Fruit fly (Drosophila melanogaster) whole organism, embryonic: ENCODE measurements around the gene CG8369.
A peak's percentile ranks its signal among the peaks of the same experiment; 100 is the strongest.

Experiments
- Adf1 ChIP-seq: fragments of 200-800 bp; sonication (Bioruptor generic); IDR thresholded peaks from 2 replicates; pipeline ENCODE4 v1.3.6; 2022; ENCODE audit warnings: missing biosample characterization, missing genetic modification characterization
- B-H2 ChIP-seq: fragments of 200-800 bp; sonication (Bioruptor generic); optimal IDR thresholded peaks from 2 replicates; lab custom pipeline; 2018; ENCODE audit warnings: missing biosample characterization, mild to moderate bottlenecking, missing genetic modification characterization
- CG13894 ChIP-seq: fragments of 200-800 bp; sonication (Bioruptor generic); optimal IDR thresholded peaks from 3 replicates; lab custom pipeline; 2018; ENCODE audit warnings: missing biosample characterization, mild to moderate bottlenecking, missing genetic modification characterization, moderate library complexity
- CG15479 ChIP-seq: fragments of 200-800 bp; sonication (Bioruptor generic); optimal IDR thresholded peaks from 3 replicates; lab custom pipeline; 2019; ENCODE audit warnings: missing biosample characterization, mild to moderate bottlenecking, missing genetic modification characterization, moderate library complexity
- CG16779 ChIP-seq: fragments of 200-800 bp; sonication (Bioruptor generic); IDR thresholded peaks from 2 replicates; pipeline ENCODE4 v1.3.6; 2022; ENCODE audit warnings: missing biosample characterization, missing genetic modification characterization
- CG16813 ChIP-seq: fragments of 200-800 bp; sonication (Bioruptor generic); IDR thresholded peaks from 3 replicates; pipeline ENCODE4 v1.3.6; 2022; ENCODE audit warnings: missing biosample characterization, missing genetic modification characterization; ENCODE audit not compliant: partially characterized antibody
- CG16863 ChIP-seq: fragments of 200-800 bp; sonication (Bioruptor generic); optimal IDR thresholded peaks from 3 replicates; lab custom pipeline; 2016; ENCODE audit warnings: missing biosample characterization, missing genetic modification characterization
- CG17186 ChIP-seq: fragments of 200-800 bp; sonication (Bioruptor generic); optimal IDR thresholded peaks from 3 replicates; lab custom pipeline; 2017; ENCODE audit warnings: missing biosample characterization, missing genetic modification reagents, missing genetic modification characterization
- CG2199 ChIP-seq: fragments of 200-800 bp; sonication (Bioruptor generic); IDR thresholded peaks from 3 replicates; pipeline ENCODE4 v1.3.6; 2022; ENCODE audit warnings: missing biosample characterization, missing genetic modification characterization
- CG34224 ChIP-seq: fragments of 200-800 bp; sonication (Bioruptor generic); IDR thresholded peaks from 3 replicates; pipeline ENCODE4 v1.3.6; 2022; ENCODE audit warnings: missing biosample characterization, missing genetic modification characterization; ENCODE audit not compliant: partially characterized antibody
- CG6654 ChIP-seq: fragments of 200-800 bp; sonication (Bioruptor generic); optimal IDR thresholded peaks from 2 replicates; lab custom pipeline; 2017; ENCODE audit warnings: missing biosample characterization, mild to moderate bottlenecking, missing genetic modification characterization
- CG6791 ChIP-seq: fragments of 200-800 bp; sonication (Bioruptor generic); IDR thresholded peaks from 3 replicates; pipeline ENCODE4 v1.3.6; 2022; ENCODE audit warnings: missing biosample characterization, missing genetic modification characterization; ENCODE audit not compliant: partially characterized antibody
- CG8924 ChIP-seq: fragments of 200-800 bp; optimal IDR thresholded peaks from 3 replicates; lab custom pipeline; 2019; ENCODE audit warnings: missing biosample characterization, mild to moderate bottlenecking, missing genetic modification characterization, moderate library complexity
- CG9215 ChIP-seq: fragments of 200-800 bp; sonication (Bioruptor generic); IDR thresholded peaks from 2 replicates; pipeline ENCODE4 v1.3.6; 2022; ENCODE audit warnings: missing biosample characterization, missing genetic modification characterization
- CG9932 ChIP-seq: fragments of 200-800 bp; sonication (Bioruptor generic); IDR thresholded peaks from 2 replicates; pipeline ENCODE4 v1.3.6; 2022; ENCODE audit warnings: missing biosample characterization, missing genetic modification characterization
- CHES-1-like ChIP-seq: fragments of 200-800 bp; sonication (Bioruptor generic); optimal IDR thresholded peaks from 2 replicates; lab custom pipeline; 2016; ENCODE audit warnings: missing biosample characterization, missing genetic modification characterization
- Camta ChIP-seq: fragments of 200-800 bp; sonication (Bioruptor generic); optimal IDR thresholded peaks from 2 replicates; lab custom pipeline; 2016; ENCODE audit warnings: missing biosample characterization, missing genetic modification characterization
- D ChIP-seq, 2 experiments: fragments of 200-800 bp in 1 of 2; fragments of >200 bp in 1 of 2; sonication (Bioruptor generic) in 1 of 2; optimal IDR thresholded peaks; 2 replicates in 1 of 2; 3 replicates in 1 of 2; lab custom pipeline; 2017; ENCODE audit warnings: mild to moderate bottlenecking in 1 of 2, missing biosample characterization in 1 of 2, missing genetic modification characterization in 1 of 2, missing genetic modification reagents in 1 of 2
- D19A ChIP-seq: fragments of 200-800 bp; optimal IDR thresholded peaks from 3 replicates; lab custom pipeline; 2019; ENCODE audit warnings: missing biosample characterization, mild to moderate bottlenecking, missing genetic modification characterization, moderate library complexity
- Deaf1 ChIP-seq: fragments of 200-800 bp; optimal IDR thresholded peaks from 3 replicates; lab custom pipeline; 2019; ENCODE audit warnings: missing biosample characterization, mild to moderate bottlenecking, missing genetic modification characterization, moderate library complexity
- Dp ChIP-seq: fragments of 200-800 bp; sonication (Bioruptor generic); optimal IDR thresholded peaks from 2 replicates; lab custom pipeline; 2018; ENCODE audit warnings: missing biosample characterization, mild to moderate bottlenecking, missing genetic modification characterization, moderate library complexity
- Dref ChIP-seq: fragments of 200-800 bp; sonication (Bioruptor generic); IDR thresholded peaks from 2 replicates; pipeline ENCODE4 v1.3.6; 2022; ENCODE audit warnings: missing biosample characterization, missing genetic modification characterization
- E2f2 ChIP-seq: fragments of 200-800 bp; sonication (Bioruptor generic); IDR thresholded peaks from 2 replicates; pipeline ENCODE4 v1.3.6; 2022; ENCODE audit warnings: missing biosample characterization, missing genetic modification characterization
- Elba2 ChIP-seq: fragments of 200-800 bp; sonication (Bioruptor generic); optimal IDR thresholded peaks from 3 replicates; lab custom pipeline; 2016; ENCODE audit warnings: missing biosample characterization, missing genetic modification characterization
- Gug ChIP-seq: fragments of 200-800 bp; sonication (Bioruptor generic); IDR thresholded peaks from 4 replicates; pipeline ENCODE4 v1.3.6; 2022; ENCODE audit warnings: missing biosample characterization, missing genetic modification characterization
- Hand ChIP-seq: fragments of 200-800 bp; sonication (Bioruptor generic); optimal IDR thresholded peaks from 2 replicates; lab custom pipeline; 2017; ENCODE audit warnings: mild to moderate bottlenecking, missing biosample characterization, missing genetic modification reagents, missing genetic modification characterization
- Hmr ChIP-seq: fragments of 200-800 bp; sonication (Bioruptor generic); optimal IDR thresholded peaks from 3 replicates; lab custom pipeline; 2017; ENCODE audit warnings: mild to moderate bottlenecking, missing biosample characterization, missing genetic modification reagents, missing genetic modification characterization
- MTF-1 ChIP-seq: fragments of 200-800 bp; sonication (Bioruptor generic); optimal IDR thresholded peaks from 2 replicates; lab custom pipeline; 2018; ENCODE audit warnings: missing biosample characterization, mild to moderate bottlenecking, missing genetic modification characterization, borderline replicate concordance
- Med ChIP-seq: fragments of 200-800 bp; sonication (Bioruptor generic); peaks from one replicate; lab custom pipeline; 2016; ENCODE audit warnings: missing biosample characterization, missing genetic modification characterization, mild to moderate bottlenecking, inconsistent platforms, moderate library complexity
- Rfx ChIP-seq: fragments of 200-800 bp; sonication (Bioruptor generic); IDR thresholded peaks from 2 replicates; pipeline ENCODE4 v1.3.6; 2022; ENCODE audit warnings: missing biosample characterization, missing genetic modification characterization
- abd-A ChIP-seq: fragments of 200-800 bp; sonication (Bioruptor generic); optimal IDR thresholded peaks from 3 replicates; lab custom pipeline; 2019; ENCODE audit warnings: missing biosample characterization, mild to moderate bottlenecking, missing genetic modification characterization, moderate library complexity
- bbx ChIP-seq: fragments of 200-800 bp; sonication (Bioruptor generic); IDR thresholded peaks from 2 replicates; pipeline ENCODE4 v1.3.6; 2022; ENCODE audit warnings: missing biosample characterization, missing genetic modification characterization; ENCODE audit not compliant: partially characterized antibody
- cato ChIP-seq: fragments of 200-800 bp; sonication (Bioruptor generic); optimal IDR thresholded peaks from 2 replicates; lab custom pipeline; 2016; ENCODE audit warnings: missing biosample characterization, missing genetic modification characterization, borderline replicate concordance
- cg ChIP-seq: fragments of 200-800 bp; sonication (Bioruptor generic); optimal IDR thresholded peaks from 3 replicates; lab custom pipeline; 2019; ENCODE audit warnings: missing biosample characterization, mild to moderate bottlenecking, missing genetic modification characterization, moderate library complexity
- chinmo ChIP-seq: fragments of 200-800 bp; sonication (Bioruptor generic); IDR thresholded peaks from 4 replicates; pipeline ENCODE4 v1.3.6; 2022; ENCODE audit warnings: missing biosample characterization, missing genetic modification characterization; ENCODE audit not compliant: partially characterized antibody
- chn ChIP-seq: fragments of 200-800 bp; sonication (Bioruptor generic); optimal IDR thresholded peaks from 2 replicates; lab custom pipeline; 2016; ENCODE audit warnings: missing biosample characterization, missing genetic modification characterization
- corto ChIP-seq: fragments of 200-800 bp; sonication (Bioruptor generic); optimal IDR thresholded peaks from 2 replicates; lab custom pipeline; 2016; ENCODE audit warnings: missing biosample characterization, mild to moderate bottlenecking, missing genetic modification characterization, moderate library complexity
- crp ChIP-seq, 2 experiments: fragments of 200-800 bp; sonication (Bioruptor generic); optimal IDR thresholded peaks; 2 replicates in 1 of 2; 3 replicates in 1 of 2; lab custom pipeline; 2017; ENCODE audit warnings: missing biosample characterization in 2 of 2, missing genetic modification characterization in 2 of 2, mild to moderate bottlenecking in 1 of 2, moderate library complexity in 1 of 2
- ewg ChIP-seq: fragments of 200-800 bp; sonication (Bioruptor generic); optimal IDR thresholded peaks from 3 replicates; lab custom pipeline; 2017; ENCODE audit warnings: mild to moderate bottlenecking, missing biosample characterization, missing genetic modification reagents, missing genetic modification characterization
- kni ChIP-seq: fragments of 200-800 bp; sonication (Bioruptor generic); optimal IDR thresholded peaks from 3 replicates; lab custom pipeline; 2017; ENCODE audit warnings: mild to moderate bottlenecking, missing biosample characterization, missing genetic modification reagents, missing genetic modification characterization
- mirr ChIP-seq: fragments of 200-800 bp; sonication (Bioruptor generic); optimal IDR thresholded peaks from 3 replicates; lab custom pipeline; 2018; ENCODE audit warnings: missing biosample characterization, mild to moderate bottlenecking, missing genetic modification characterization
- pros ChIP-seq: fragments of 200-800 bp; sonication (Bioruptor generic); optimal IDR thresholded peaks from 3 replicates; lab custom pipeline; 2019; ENCODE audit warnings: missing biosample characterization, mild to moderate bottlenecking, missing genetic modification characterization, moderate library complexity
- sens ChIP-seq: fragments of 200-800 bp; sonication (Bioruptor generic); peaks from one replicate; lab custom pipeline; 2016; ENCODE audit warnings: missing biosample characterization, missing genetic modification characterization
- sima ChIP-seq: fragments of 200-800 bp; sonication (Bioruptor generic); optimal IDR thresholded peaks from 2 replicates; lab custom pipeline; 2016; ENCODE audit warnings: missing biosample characterization, missing genetic modification characterization
- vvl ChIP-seq: fragments of 200-800 bp; sonication (Bioruptor generic); IDR thresholded peaks from 2 replicates; pipeline ENCODE4 v1.3.6; 2022; ENCODE audit warnings: missing biosample characterization, missing genetic modification characterization
- wek ChIP-seq: fragments of 200-800 bp; sonication (Bioruptor generic); optimal IDR thresholded peaks from 3 replicates; lab custom pipeline; 2018; ENCODE audit warnings: missing biosample characterization, mild to moderate bottlenecking, missing genetic modification characterization, moderate library complexity

Gene CG8369

dm6 chr3R:8807048-8807447 is 14.8 kb upstream of the CG8369 start:
- no peak for TF ChIP-seq Camta (GFP tag; lab: Kevin White, UChicago)
- TF ChIP-seq Elba2 (GFP tag; lab: Kevin White, UChicago), result peak; percentile 38
- TF ChIP-seq Dp (GFP tag; lab: Kevin White, UChicago), result peak; percentile 72
- no peak for TF ChIP-seq Adf1 (GFP tag; lab: Robert Waterston, UW)
- peak; percentile 59 for TF ChIP-seq D19A (tag; lab: Kevin White, UChicago)
- peak; percentile 75 for TF ChIP-seq CG17186 (GFP tag; lab: Kevin White, UChicago)
- peak; percentile 78 for TF ChIP-seq E2f2

dm6 chr3R:8807831-8808517 is 13.8 kb upstream of the CG8369 start:
- TF ChIP-seq CG9215, result no peak
- peak; percentile 49; the same call in 1 of the 2 replicates for TF ChIP-seq vvl
- no peak for TF ChIP-seq sima (GFP tag; lab: Kevin White, UChicago)
- no peak for TF ChIP-seq MTF-1 (GFP tag; lab: Kevin White, UChicago)
- peak; percentile 54 for TF ChIP-seq chn (GFP tag; lab: Kevin White, UChicago)
- TF ChIP-seq chinmo, result peak; percentile 69; the same call in 1 of the 4 replicates
- TF ChIP-seq D (optimal IDR thresholded peaks at IDR 0.05; lab: Kevin White, UChicago), result peak; percentile 30
- no peak for TF ChIP-seq D (GFP tag; optimal IDR thresholded peaks at IDR 0.05; lab: Kevin White, UChicago)
- TF ChIP-seq Med (GFP tag; lab: Kevin White, UChicago), result peak; percentile 17
- TF ChIP-seq ewg (GFP tag; lab: Kevin White, UChicago), result no peak
- TF ChIP-seq CG2199 (GFP tag; lab: Robert Waterston, UW), result peak; percentile 63; the same call in 1 of the 3 replicates
- 0 out of 3 replicates have a peak, but pooled peaks have one; percentile 10 for TF ChIP-seq CG34224 (GFP tag; lab: Robert Waterston, UW)
- TF ChIP-seq cato (GFP tag; lab: Kevin White, UChicago), result no peak
- TF ChIP-seq CG6791, result peak; percentile 68; the same call in 1 of the 3 replicates
- TF ChIP-seq CG16863 (GFP tag; lab: Kevin White, UChicago), result no peak
- peak; percentile 47 for TF ChIP-seq bbx (GFP tag; lab: Robert Waterston, UW)
- peak; percentile 28 for TF ChIP-seq wek (GFP tag; lab: Kevin White, UChicago)
- TF ChIP-seq CG16813 (GFP tag; lab: Robert Waterston, UW), result no peak
- TF ChIP-seq sens (GFP tag; lab: Kevin White, UChicago), result peak; percentile 75
- TF ChIP-seq B-H2 (GFP tag; lab: Kevin White, UChicago), result peak; percentile 49
- peak; percentile 33 for TF ChIP-seq CG8924 (tag; lab: Kevin White, UChicago)
- peak; percentile 58; the same call in 1 of the 2 replicates for TF ChIP-seq CG16779 (GFP tag; lab: Robert Waterston, UW)
- TF ChIP-seq corto (GFP tag; lab: Kevin White, UChicago), result peak; percentile 16
- peak; percentile 25; the same call in 1 of the 2 replicates for TF ChIP-seq CG9932 (GFP tag; lab: Robert Waterston, UW)
- no peak for TF ChIP-seq crp (GFP tag; optimal IDR thresholded peaks at IDR 0.05; lab: Kevin White, UChicago)
- no peak for TF ChIP-seq Deaf1
- no peak for TF ChIP-seq CHES-1-like (GFP tag; lab: Kevin White, UChicago)
- TF ChIP-seq Dref, result no peak
- TF ChIP-seq CG13894 (tag; lab: Kevin White, UChicago), result peak; percentile 97
- no peak for TF ChIP-seq CG15479
- no peak for TF ChIP-seq Hand (GFP tag; lab: Kevin White, UChicago)
- TF ChIP-seq Hmr (GFP tag; lab: Kevin White, UChicago), result no peak
- TF ChIP-seq pros (GFP tag; lab: Kevin White, UChicago), result peak; percentile 97
- TF ChIP-seq Rfx (GFP tag; lab: Robert Waterston, UW), result 0 out of 2 replicates have a peak, but pooled peaks have one; percentile 17
- TF ChIP-seq mirr (GFP tag; lab: Kevin White, UChicago), result peak; percentile 47
- TF ChIP-seq CG6654 (GFP tag; lab: Kevin White, UChicago), result no peak
- TF ChIP-seq abd-A (tag; lab: Kevin White, UChicago), result peak; percentile 84
- no peak for TF ChIP-seq Gug
- TF ChIP-seq kni (GFP tag; lab: Kevin White, UChicago), result peak; percentile 95
- peak; percentile 37 for TF ChIP-seq cg (GFP tag; lab: Kevin White, UChicago)
